Worm (Caenorhabditis elegans) whole organism, young adult: Measurements from ENCODE around the gene klp-12.

Experiments
- B0019.2 ChIP-seq: fragments of 200-800 bp; sonication (Bioruptor generic); conservative IDR thresholded peaks from 2 replicates; pipeline ENCODE4 v1.3.6; 2022; ENCODE audit warnings: missing genetic modification reagents, missing genetic modification characterization, missing compliant biosample characterization
- B0035.1 ChIP-seq: sonication (generic microtip); optimal IDR thresholded peaks from 2 replicates; lab custom pipeline; 2016; ENCODE audit warnings: missing genetic modification characterization, mild to moderate bottlenecking, missing compliant biosample characterization, missing genotype, missing genetic modification reagents
- C06A6.2 ChIP-seq: fragments of 200-800 bp; sonication (Bioruptor generic); conservative IDR thresholded peaks from 2 replicates; pipeline ENCODE4 v1.3.6; 2022; ENCODE audit warnings: missing genetic modification characterization, missing compliant biosample characterization
- F22D6.2 ChIP-seq: sonication (generic microtip); optimal IDR thresholded peaks from 2 replicates; lab custom pipeline; 2016; ENCODE audit warnings: mild to moderate bottlenecking, missing genetic modification characterization, missing compliant biosample characterization
- F33H1.4 ChIP-seq: fragments of 200-800 bp; sonication (Bioruptor generic); IDR thresholded peaks from 2 replicates; pipeline ENCODE4 v1.3.6; 2022; ENCODE audit warnings: missing genetic modification reagents, missing genetic modification characterization, missing compliant biosample characterization
- F57C9.4 ChIP-seq: sonication (generic microtip); optimal IDR thresholded peaks from 2 replicates; lab custom pipeline; 2017; ENCODE audit warnings: mild to moderate bottlenecking, missing genetic modification characterization, missing compliant biosample characterization
- K12H6.12 ChIP-seq: fragments of 200-800 bp; sonication (Bioruptor generic); optimal IDR thresholded peaks from 2 replicates; lab custom pipeline; 2018; ENCODE audit warnings: mild to moderate bottlenecking, missing genetic modification characterization, missing compliant biosample characterization
- T07F8.4 ChIP-seq: sonication (generic microtip); optimal IDR thresholded peaks from 2 replicates; lab custom pipeline; 2016; ENCODE audit warnings: mild to moderate bottlenecking, missing genetic modification characterization, moderate library complexity, missing compliant biosample characterization
- Y56A3A.18 ChIP-seq: fragments of 200-800 bp; sonication (Bioruptor generic); IDR thresholded peaks from 2 replicates; pipeline ENCODE4 v1.3.6; 2022; ENCODE audit warnings: missing genetic modification reagents, missing genetic modification characterization, missing compliant biosample characterization
- ZK185.1 ChIP-seq: sonication (generic microtip); optimal IDR thresholded peaks from 2 replicates; lab custom pipeline; 2016; ENCODE audit warnings: mild to moderate bottlenecking, missing genetic modification characterization, missing compliant biosample characterization; ENCODE audit not compliant: poor library complexity, severe bottlenecking
- akir-1 ChIP-seq: fragments of 200-800 bp; sonication (Bioruptor generic); optimal IDR thresholded peaks from 2 replicates; lab custom pipeline; 2018; ENCODE audit warnings: mild to moderate bottlenecking, missing genetic modification characterization, moderate library complexity, missing compliant biosample characterization
- athp-1 ChIP-seq: sonication (generic microtip); optimal IDR thresholded peaks from 2 replicates; lab custom pipeline; 2017; ENCODE audit warnings: mild to moderate bottlenecking, missing genetic modification characterization, missing compliant biosample characterization
- attf-6 ChIP-seq: fragments of 200-800 bp; sonication (Bioruptor generic); IDR thresholded peaks from 2 replicates; pipeline ENCODE4 v1.3.6; 2022; ENCODE audit warnings: missing genetic modification reagents, missing genetic modification characterization, missing compliant biosample characterization
- bed-1 ChIP-seq: fragments of 200-800 bp; sonication (Bioruptor generic); IDR thresholded peaks from 2 replicates; pipeline ENCODE4 v1.3.6; 2022; ENCODE audit warnings: missing genetic modification reagents, missing genetic modification characterization, missing compliant biosample characterization
- bed-2 ChIP-seq: fragments of 200-800 bp; sonication (Bioruptor generic); IDR thresholded peaks from 2 replicates; pipeline ENCODE4 v1.3.6; 2022; ENCODE audit warnings: missing genetic modification reagents, missing genetic modification characterization, missing compliant biosample characterization
- cebp-1 ChIP-seq, 2 experiments: fragments of 200-800 bp in 1 of 2; sonication (Bioruptor generic) in 1 of 2; sonication (generic microtip) in 1 of 2; IDR thresholded peaks in 1 of 2; optimal IDR thresholded peaks in 1 of 2; 2 replicates each; pipeline versions ENCODE4 v1.3.6 to Lab custom; 2017 to 2022; ENCODE audit warnings: missing compliant biosample characterization in 2 of 2, missing genetic modification characterization in 2 of 2, mild to moderate bottlenecking in 1 of 2, missing genetic modification reagents in 1 of 2, moderate library complexity in 1 of 2
- cebp-2 ChIP-seq: fragments of 200-800 bp; sonication (Bioruptor generic); IDR thresholded peaks from 2 replicates; pipeline ENCODE4 v1.3.6; 2022; ENCODE audit warnings: missing genetic modification characterization, missing compliant biosample characterization
- ceh-58 ChIP-seq: fragments of 200-800 bp; sonication (Bioruptor generic); IDR thresholded peaks from 2 replicates; pipeline ENCODE4 v1.3.6; 2022; ENCODE audit warnings: missing genetic modification characterization, missing compliant biosample characterization
- ceh-79 ChIP-seq: sonication (generic microtip); optimal IDR thresholded peaks from 2 replicates; lab custom pipeline; 2017; ENCODE audit warnings: mild to moderate bottlenecking, missing genetic modification characterization, missing compliant biosample characterization
- chd-7 ChIP-seq: sonication (generic microtip); optimal IDR thresholded peaks from 2 replicates; lab custom pipeline; 2016; ENCODE audit warnings: mild to moderate bottlenecking, missing genetic modification characterization, moderate library complexity, missing compliant biosample characterization
- die-1 ChIP-seq: sonication (generic microtip); optimal IDR thresholded peaks from 2 replicates; lab custom pipeline; 2016; ENCODE audit warnings: missing genotype, mild to moderate bottlenecking, missing genetic modification characterization, missing compliant biosample characterization
- dpff-1 ChIP-seq: sonication (generic microtip); optimal IDR thresholded peaks from 2 replicates; lab custom pipeline; 2017; ENCODE audit warnings: mild to moderate bottlenecking, missing genetic modification characterization, missing compliant biosample characterization
- dpl-1 ChIP-seq: fragments of 150-350 bp; optimal IDR thresholded peaks from 2 replicates; lab custom pipeline; 2014; ENCODE audit warnings: missing biosample characterization, missing genetic modification reagents, missing genetic modification characterization
- egl-44 ChIP-seq: fragments of 200-800 bp; sonication (Bioruptor generic); IDR thresholded peaks from 2 replicates; pipeline ENCODE4 v1.3.6; 2022; ENCODE audit warnings: missing genetic modification reagents, missing genetic modification characterization, missing compliant biosample characterization
- fkh-3 ChIP-seq: sonication (generic microtip); optimal IDR thresholded peaks from 2 replicates; lab custom pipeline; 2016; ENCODE audit warnings: mild to moderate bottlenecking, missing genetic modification characterization, missing compliant biosample characterization
- hrde-1 ChIP-seq: sonication (generic microtip); optimal IDR thresholded peaks from 2 replicates; lab custom pipeline; 2016; ENCODE audit warnings: missing genetic modification characterization, mild to moderate bottlenecking, missing compliant biosample characterization, moderate library complexity, missing genotype, missing genetic modification reagents, borderline replicate concordance
- let-526 ChIP-seq: fragments of 200-800 bp; sonication (Bioruptor generic); IDR thresholded peaks from 2 replicates; pipeline ENCODE4 v1.3.6; 2022; ENCODE audit warnings: missing genetic modification reagents, missing genetic modification characterization, missing compliant biosample characterization
- lin-26 ChIP-seq: fragments of 200-800 bp; sonication (Bioruptor generic); IDR thresholded peaks from 2 replicates; pipeline ENCODE4 v1.3.6; 2022; ENCODE audit warnings: missing genetic modification reagents, missing genetic modification characterization, missing compliant biosample characterization
- lsy-27 ChIP-seq: sonication (generic microtip); optimal IDR thresholded peaks from 2 replicates; lab custom pipeline; 2017; ENCODE audit warnings: missing genetic modification characterization, mild to moderate bottlenecking, missing compliant biosample characterization, antibody characterized with exemption, missing genotype, borderline replicate concordance; ENCODE audit not compliant: insufficient read depth
- mcd-1 ChIP-seq: fragments of 200-800 bp; sonication (Bioruptor generic); IDR thresholded peaks from 2 replicates; pipeline ENCODE4 v1.3.6; 2022; ENCODE audit warnings: missing genetic modification reagents, missing genetic modification characterization, missing compliant biosample characterization
- mel-28 ChIP-seq: sonication (generic microtip); optimal IDR thresholded peaks from 2 replicates; lab custom pipeline; 2016; ENCODE audit warnings: borderline replicate concordance, mild to moderate bottlenecking, missing genetic modification characterization, missing compliant biosample characterization
- mes-4 ChIP-seq: sonication (generic microtip); optimal IDR thresholded peaks from 2 replicates; lab custom pipeline; 2016; ENCODE audit warnings: missing genotype, missing genetic modification characterization, missing compliant biosample characterization
- mxl-1 ChIP-seq: sonication (generic microtip); optimal IDR thresholded peaks from 2 replicates; lab custom pipeline; 2016; ENCODE audit warnings: missing genetic modification characterization, missing compliant biosample characterization
- nfya-1 ChIP-seq: sonication (generic microtip); optimal IDR thresholded peaks from 2 replicates; lab custom pipeline; 2017; ENCODE audit warnings: antibody characterized with exemption, missing compliant biosample characterization, missing genetic modification characterization, borderline replicate concordance; ENCODE audit not compliant: insufficient read depth
- nhr-120 ChIP-seq: fragments of 200-800 bp; sonication (Bioruptor generic); IDR thresholded peaks from 2 replicates; pipeline ENCODE4 v1.3.6; 2022; ENCODE audit warnings: missing genetic modification characterization, missing compliant biosample characterization
- nhr-27 ChIP-seq: fragments of 200-800 bp; sonication (Bioruptor generic); optimal IDR thresholded peaks from 2 replicates; lab custom pipeline; 2018; ENCODE audit warnings: mild to moderate bottlenecking, missing genetic modification characterization, moderate library complexity, missing compliant biosample characterization
- pbrm-1 ChIP-seq: fragments of 200-800 bp; sonication (Bioruptor generic); IDR thresholded peaks from 2 replicates; pipeline ENCODE4 v1.3.6; 2022; ENCODE audit warnings: missing genetic modification reagents, missing genetic modification characterization, missing compliant biosample characterization
- sdz-38 ChIP-seq: sonication (generic microtip); optimal IDR thresholded peaks from 2 replicates; lab custom pipeline; 2016; ENCODE audit warnings: missing genotype, missing genetic modification characterization, missing compliant biosample characterization
- tbx-9 ChIP-seq: sonication (generic microtip); optimal IDR thresholded peaks from 2 replicates; lab custom pipeline; 2016; ENCODE audit warnings: borderline replicate concordance, missing genetic modification characterization, inconsistent platforms, missing compliant biosample characterization
- ztf-18 ChIP-seq: sonication (generic microtip); optimal IDR thresholded peaks from 2 replicates; lab custom pipeline; 2016; ENCODE audit warnings: missing genotype, mild to moderate bottlenecking, missing genetic modification characterization, missing compliant biosample characterization
- ztf-22 ChIP-seq: fragments of 200-800 bp; sonication (Bioruptor generic); optimal IDR thresholded peaks from 2 replicates; lab custom pipeline; 2018; ENCODE audit warnings: mild to moderate bottlenecking, missing genetic modification characterization, moderate library complexity, missing compliant biosample characterization
- ztf-28 ChIP-seq: fragments of 200-800 bp; sonication (Bioruptor generic); IDR thresholded peaks from 2 replicates; pipeline ENCODE4 v1.3.6; 2022; ENCODE audit warnings: missing genetic modification reagents, missing genetic modification characterization, missing compliant biosample characterization

Gene klp-12

DNA sequence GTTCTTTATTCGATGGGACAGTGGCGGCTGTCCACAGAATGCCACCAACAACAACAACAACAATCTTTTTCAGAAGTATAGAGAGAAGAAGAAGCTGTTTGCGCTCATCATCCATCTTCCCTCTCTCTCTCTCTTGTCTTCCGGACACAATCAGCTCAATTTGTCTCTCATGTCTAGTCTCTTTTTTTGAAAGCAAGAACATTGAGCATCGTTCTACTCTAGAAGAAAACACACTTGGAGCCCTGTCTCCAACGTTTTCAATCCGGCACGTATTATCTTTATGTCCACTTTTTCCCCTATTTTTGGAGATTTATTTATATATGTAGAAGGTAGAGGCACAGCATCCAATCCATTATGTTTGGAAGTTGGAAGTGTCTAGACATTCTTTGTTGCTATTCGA, 10.8 kb downstream of the klp-12 start:
- no peak for TF ChIP-seq nhr-27 (tag; lab: Kevin White, UChicago)
- no peak for TF ChIP-seq F57C9.4 (tag; lab: Kevin White, UChicago)

- TF ChIP-seq akir-1 (GFP tag; lab: Kevin White, UChicago): no peak
- TF ChIP-seq ztf-22 (GFP tag; lab: Kevin White, UChicago): no peak
- TF ChIP-seq B0019.2 (GFP tag; lab: Robert Waterston, UW): no peak
- no peak for TF ChIP-seq cebp-1 (GFP tag; IDR thresholded peaks at IDR 0.05; lab: Robert Waterston, UW)
- TF ChIP-seq cebp-1 (tag; optimal IDR thresholded peaks at IDR 0.05; lab: Kevin White, UChicago): no peak
- TF ChIP-seq nhr-120 (GFP tag; lab: Robert Waterston, UW): no peak
- no peak for TF ChIP-seq tbx-9
- TF ChIP-seq egl-44 (GFP tag; lab: Robert Waterston, UW): no peak
- TF ChIP-seq let-526: no peak
- no peak for TF ChIP-seq lin-26
- TF ChIP-seq dpff-1 (tag; lab: Kevin White, UChicago): no peak
- no peak for TF ChIP-seq C06A6.2 (GFP tag; lab: Robert Waterston, UW)
- no peak for TF ChIP-seq ztf-18 (tag; lab: Kevin White, UChicago)
- no peak for TF ChIP-seq ceh-79
These were observed 12.4 kb downstream of the klp-12 start for ce11 chrIV:11347275-11347674.

DNA sequence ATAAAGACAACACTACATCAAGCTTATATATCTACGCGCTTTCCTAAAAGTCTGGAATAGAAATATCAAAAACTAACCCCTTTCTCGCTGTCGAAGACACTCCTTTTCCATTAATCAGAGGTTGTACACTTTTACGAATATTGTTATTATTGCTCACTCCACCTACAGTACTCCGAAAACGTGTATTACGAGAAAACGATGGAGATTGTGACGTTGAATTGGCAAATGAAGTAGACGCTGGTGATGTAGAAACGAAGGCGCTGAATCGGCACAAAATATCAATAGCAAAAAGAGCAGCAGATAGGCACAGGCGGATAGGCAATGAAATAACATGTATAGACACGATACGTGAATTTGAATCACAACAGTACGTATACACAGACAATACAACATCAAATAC, 15.4 kb downstream of the klp-12 start:
- TF ChIP-seq ztf-28 (GFP tag; lab: Robert Waterston, UW) (no peak), attf-6 (GFP tag; lab: Robert Waterston, UW) (no peak), K12H6.12 (no peak), B0035.1 (tag; lab: Kevin White, UChicago) (no peak), nfya-1 (no peak), T07F8.4 (tag; lab: Kevin White, UChicago) (no peak), dpl-1 (GFP tag; lab: Kevin White, UChicago) (no peak), dpff-1 (tag; lab: Kevin White, UChicago) (no peak), die-1 (tag; lab: Kevin White, UChicago) (no peak), chd-7 (tag; lab: Kevin White, UChicago) (no peak), Y56A3A.18 (GFP tag; lab: Robert Waterston, UW) (no peak)
- TF ChIP-seq, all 124 proteins: peak for 0

DNA sequence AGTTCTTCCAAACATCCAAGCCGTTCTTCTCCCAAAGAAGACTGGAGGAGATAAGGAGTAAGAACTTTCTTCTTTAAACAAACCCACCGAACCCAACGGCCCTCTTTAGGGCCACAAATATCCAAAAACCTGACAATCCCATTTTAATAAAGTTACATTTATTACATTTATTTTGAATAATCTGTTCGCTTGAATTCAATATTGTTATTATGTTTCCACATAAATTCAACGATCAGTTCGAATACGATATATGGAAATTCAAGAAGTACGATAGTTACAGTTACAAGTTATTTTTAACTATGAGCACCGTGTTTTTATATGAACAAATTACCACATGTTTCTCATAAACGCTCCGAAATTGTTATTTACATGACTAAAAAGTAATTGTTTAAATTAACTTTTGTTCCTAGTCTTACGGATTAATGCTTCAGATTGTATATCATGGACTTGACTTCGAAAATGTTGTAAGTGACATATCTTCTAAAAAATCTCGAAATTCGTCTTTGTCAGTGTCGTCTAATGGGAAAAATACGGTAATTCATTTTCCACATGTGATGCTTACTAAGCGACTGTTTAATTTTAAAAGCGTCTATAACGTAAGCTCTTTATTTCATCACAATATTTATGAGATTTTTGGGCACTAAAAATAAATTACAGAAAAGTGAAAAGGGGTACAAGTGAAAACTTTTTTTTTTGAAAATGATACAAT, 18.8 kb downstream of the klp-12 start:
- TF ChIP-seq fkh-3: no peak
- no peak for TF ChIP-seq lsy-27 (tag; lab: Kevin White, UChicago)
- TF ChIP-seq mxl-1: no peak
- TF ChIP-seq F33H1.4 (GFP tag; lab: Robert Waterston, UW): no peak; the same call in 1 of the 2 replicates
- TF ChIP-seq mes-4 (tag; lab: Kevin White, UChicago): no peak
- TF ChIP-seq sdz-38 (tag; lab: Kevin White, UChicago): no peak
- TF ChIP-seq dpl-1 (GFP tag; lab: Kevin White, UChicago): no peak
- TF ChIP-seq tbx-9: no peak
- no peak for TF ChIP-seq Y56A3A.18 (GFP tag; lab: Robert Waterston, UW)
- TF ChIP-seq mcd-1 (GFP tag; lab: Robert Waterston, UW): 0 out of 2 replicates have a peak, but pooled peaks have one; percentile 34
- no peak for TF ChIP-seq mel-28
- no peak for TF ChIP-seq cebp-1 (GFP tag; IDR thresholded peaks at IDR 0.05; lab: Robert Waterston, UW)
- no peak for TF ChIP-seq cebp-1 (tag; optimal IDR thresholded peaks at IDR 0.05; lab: Kevin White, UChicago)
- TF ChIP-seq pbrm-1 (GFP tag; lab: Robert Waterston, UW): peak; percentile 50; the same call in 1 of the 2 replicates
- no peak for TF ChIP-seq ZK185.1 (tag; lab: Kevin White, UChicago)
- no peak for TF ChIP-seq bed-2 (GFP tag; lab: Robert Waterston, UW)
- no peak for TF ChIP-seq F22D6.2
- no peak for TF ChIP-seq ceh-58 (GFP tag; lab: Robert Waterston, UW)
- TF ChIP-seq hrde-1 (tag; lab: Kevin White, UChicago): peak; percentile 93
- TF ChIP-seq athp-1: no peak
- TF ChIP-seq bed-1 (GFP tag; lab: Robert Waterston, UW): no peak
- no peak; the same call in none of the 2 replicates for TF ChIP-seq attf-6 (GFP tag; lab: Robert Waterston, UW)
- no peak for TF ChIP-seq cebp-2 (GFP tag; lab: Robert Waterston, UW)
